Worm (Caenorhabditis elegans): ENCODE measurements around the gene ZK688.1.

DNA sequence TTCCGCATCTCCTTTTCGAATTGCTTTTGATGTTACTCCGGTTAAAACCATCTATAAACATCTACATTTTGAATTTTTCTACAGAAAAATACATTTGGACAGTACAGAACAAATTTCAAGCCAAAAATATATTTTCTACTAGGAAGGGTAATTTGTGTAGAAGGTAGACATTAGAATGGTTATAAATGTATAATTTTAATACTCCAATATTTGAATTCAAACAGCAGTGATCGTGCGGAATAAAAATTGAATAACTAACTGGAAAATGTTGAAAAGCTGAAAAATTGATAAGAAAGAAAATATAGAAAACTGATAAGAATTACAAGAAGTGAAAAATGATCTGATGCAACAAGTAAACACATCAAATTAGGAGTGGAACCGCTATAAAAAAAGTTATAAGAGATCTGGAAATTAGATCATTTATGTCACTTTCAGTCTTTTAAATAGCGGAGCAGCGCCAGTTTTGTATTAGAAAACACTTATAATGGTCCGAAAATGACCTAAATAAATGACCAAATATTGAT lies 37.7 kb downstream of the ZK688.1 start, which contains the start of gene gsto-1:
- TF ChIP-seq nhr-11 (tag; optimal IDR thresholded peaks at IDR 0.05) (no peak), tbx-2 (tag; optimal IDR thresholded peaks at IDR 0.05) (no peak), madf-2 (tag; optimal IDR thresholded peaks at IDR 0.05) (no peak), pha-4 (tag; optimal IDR thresholded peaks at IDR 0.05) (no peak), sox-4 (tag; optimal IDR thresholded peaks at IDR 0.05) (no peak)

All from whole organism, late embryonic.